Worm (Caenorhabditis elegans) whole organism, L4 larva: ENCODE results near the gene ttbk-8.2.

Source experiments
- ZK546.5 ChIP-seq, 2 experiments: sonication (generic microtip); optimal IDR thresholded peaks; 2 replicates each; lab custom pipeline; 2017; ENCODE audit warnings: missing biosample characterization in 2 of 2, missing genetic modification characterization in 2 of 2
- ama-1 ChIP-seq: fragments of 150-350 bp; optimal IDR thresholded peaks from 2 replicates; lab custom pipeline; 2014; ENCODE audit warnings: inconsistent platforms, mixed read lengths
- ceh-20 ChIP-seq: fragments of 200-800 bp; sonication (Bioruptor generic); IDR thresholded peaks from 2 replicates; pipeline ENCODE4 v1.3.6; 2022; ENCODE audit warnings: missing genetic modification reagents, missing genetic modification characterization, missing compliant biosample characterization
- ceh-28 ChIP-seq: fragments of 150-350 bp; optimal IDR thresholded peaks from 2 replicates; lab custom pipeline; 2014; ENCODE audit warnings: missing biosample characterization, missing genetic modification reagents, missing genetic modification characterization
- lsy-2 ChIP-seq, 2 experiments: fragments of 150-350 bp in 1 of 2; sonication (generic microtip) in 1 of 2; optimal IDR thresholded peaks; 2 replicates each; lab custom pipeline; 2014 to 2017; ENCODE audit warnings: missing biosample characterization in 2 of 2, missing genetic modification characterization in 2 of 2
- nhr-25 ChIP-seq: sonication (generic microtip); optimal IDR thresholded peaks from 2 replicates; lab custom pipeline; 2017; ENCODE audit warnings: missing genetic modification characterization, mild to moderate bottlenecking, missing compliant biosample characterization, antibody characterized with exemption, moderate library complexity, borderline replicate concordance; ENCODE audit not compliant: insufficient read depth
- nhr-77 ChIP-seq: fragments of 150-350 bp; optimal IDR thresholded peaks from 2 replicates; lab custom pipeline; 2014; ENCODE audit warnings: missing biosample characterization, missing genetic modification characterization
- zip-2 ChIP-seq: fragments of 150-350 bp; optimal IDR thresholded peaks from 2 replicates; lab custom pipeline; 2014; ENCODE audit warnings: missing biosample characterization, missing genetic modification characterization
- ztf-11 ChIP-seq: fragments of 150-350 bp; optimal IDR thresholded peaks from 2 replicates; lab custom pipeline; 2014; ENCODE audit warnings: missing biosample characterization, missing genetic modification characterization

DNA sequence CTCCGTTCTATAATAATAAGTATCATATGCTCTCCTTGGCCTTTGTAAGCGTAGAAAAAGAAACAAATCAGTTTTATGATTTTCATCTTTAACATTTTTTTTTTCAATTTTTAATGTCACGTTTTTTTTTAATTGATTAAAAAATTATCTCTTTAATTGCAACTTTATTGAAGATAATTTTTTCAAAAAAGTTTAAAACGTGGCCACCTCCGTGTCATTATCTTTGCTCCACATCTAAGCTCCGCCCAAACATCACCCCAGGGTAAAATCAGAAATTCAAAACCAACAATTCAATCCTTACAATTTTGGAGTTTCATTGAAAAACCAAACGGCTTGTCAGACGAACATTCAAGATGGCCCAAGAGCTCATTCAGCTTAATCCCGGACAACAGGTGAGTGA lies at the start of gene ttbk-8.2:
- TF ChIP-seq ceh-20 (GFP tag; lab: Robert Waterston, UW) (no peak), zip-2 (no peak), ceh-28 (tag; lab: Kevin White, UChicago) (no peak), lsy-2 (tag; optimal IDR thresholded peaks at IDR 0.05; lab: Kevin White, UChicago) (no peak), nhr-25 (tag; lab: Kevin White, UChicago) (no peak), ztf-11 (tag; lab: Kevin White, UChicago) (no peak), ZK546.5 (tag; optimal IDR thresholded peaks at IDR 0.05; lab: Kevin White, UChicago) (no peak), nhr-77 (tag; lab: Kevin White, UChicago) (no peak), ama-1 (lab: Kevin White, UChicago) (no peak)
